Fruit fly (Drosophila melanogaster): ENCODE data around the gene CG5953.

Gene CG5953

dm6 chr2L:16526015-16526518 is 6.6 kb downstream of the CG5953 start (continued):
- TF ChIP-seq pros (GFP tag; optimal IDR thresholded peaks at IDR 0.05) (peak; percentile 84), insv (GFP tag; optimal IDR thresholded peaks at IDR 0.05) (no peak), Six4 (GFP tag; optimal IDR thresholded peaks at IDR 0.05) (no peak), lab (GFP tag; optimal IDR thresholded peaks at IDR 0.05) (peak; percentile 52), pan (optimal IDR thresholded peaks at IDR 0.05) (no peak), pan (GFP tag; optimal IDR thresholded peaks at IDR 0.05 in 1 of 2, IDR thresholded peaks at IDR 0.05 in 1 of 2) (peak in 1 of 2 experiments; percentile 42), Dek (tag; optimal IDR thresholded peaks at IDR 0.05) (no peak), CG31388 (GFP tag; optimal IDR thresholded peaks at IDR 0.05) (no peak), CG9215 (GFP tag; IDR thresholded peaks at IDR 0.05) (no peak), CG3065 (GFP tag; optimal IDR thresholded peaks at IDR 0.05) (no peak), unpg (GFP tag; optimal IDR thresholded peaks at IDR 0.05) (no peak), CG4282 (GFP tag; optimal IDR thresholded peaks at IDR 0.05) (no peak), scrt (GFP tag; optimal IDR thresholded peaks at IDR 0.05) (no peak), dmrt11E (tag; optimal IDR thresholded peaks at IDR 0.05) (no peak), CG7987 (GFP tag; optimal IDR thresholded peaks at IDR 0.05) (peak; percentile 27), shn (GFP tag; optimal IDR thresholded peaks at IDR 0.05) (no peak), dimm (GFP tag; IDR thresholded peaks at IDR 0.05) (no peak), CG3995 (GFP tag; optimal IDR thresholded peaks at IDR 0.05) (no peak), Stat92E (GFP tag; optimal IDR thresholded peaks at IDR 0.05) (peak in 2 of 3 experiments; percentile 88 to 100), Hand (GFP tag; optimal IDR thresholded peaks at IDR 0.05) (peak; percentile 58), ara (GFP tag; IDR thresholded peaks at IDR 0.05) (peak; percentile 45; the same call in 1 of the 2 replicates), CG1529 (GFP tag; optimal IDR thresholded peaks at IDR 0.05) (no peak), crp (GFP tag; optimal IDR thresholded peaks at IDR 0.05) (no peak), CG16813 (GFP tag; IDR thresholded peaks at IDR 0.05; ENCODE audit: partially characterized antibody) (0 out of 3 replicates have a peak, but pooled peaks have one; percentile 15), sob (GFP tag; IDR thresholded peaks at IDR 0.05) (peak; percentile 17; the same call in 1 of the 2 replicates), CG1832 (GFP tag; optimal IDR thresholded peaks at IDR 0.05) (peak; percentile 66), CG9817 (tag; optimal IDR thresholded peaks at IDR 0.05) (no peak), Lim3 (GFP tag; IDR thresholded peaks at IDR 0.05) (no peak), grn (GFP tag; optimal IDR thresholded peaks at IDR 0.05) (peak; percentile 11), dysf (GFP tag; IDR thresholded peaks at IDR 0.05) (no peak), bab2 (GFP tag; optimal IDR thresholded peaks at IDR 0.05) (no peak), CG17361 (GFP tag; IDR thresholded peaks at IDR 0.05) (no peak; the same call in 2 of the 3 replicates), vnd (GFP tag; IDR thresholded peaks at IDR 0.05; ENCODE audit: partially characterized antibody) (no peak), CG31224 (GFP tag; IDR thresholded peaks at IDR 0.05) (0 out of 2 replicates have a peak, but pooled peaks have one; percentile 18), en (GFP tag; optimal IDR thresholded peaks at IDR 0.05) (no peak), CG13894 (tag; optimal IDR thresholded peaks at IDR 0.05) (peak; percentile 74), CG18262 (tag; optimal IDR thresholded peaks at IDR 0.05) (no peak), MTF-1 (GFP tag; optimal IDR thresholded peaks at IDR 0.05; ENCODE audit: borderline replicate concordance) (peak; percentile 72), Bdp1 (GFP tag; optimal IDR thresholded peaks at IDR 0.05) (no peak), B-H2 (GFP tag; optimal IDR thresholded peaks at IDR 0.05) (peak; percentile 69), ac (GFP tag; optimal IDR thresholded peaks at IDR 0.05) (no peak), toy (GFP tag; IDR thresholded peaks at IDR 0.05) (no peak), CG6654 (GFP tag; optimal IDR thresholded peaks at IDR 0.05) (no peak), Rfx (GFP tag; IDR thresholded peaks at IDR 0.05) (peak; percentile 41; the same call in 1 of the 2 replicates), bbx (GFP tag; IDR thresholded peaks at IDR 0.05; ENCODE audit: partially characterized antibody) (peak; percentile 42; the same call in 1 of the 2 replicates), CG34224 (GFP tag; IDR thresholded peaks at IDR 0.05; ENCODE audit: partially characterized antibody) (peak; percentile 69)
